Worm (Caenorhabditis elegans) whole organism, L4 larva: ENCODE data around the gene srj-7.

ENCODE experiments used
- ces-1 ChIP-seq: fragments of 150-350 bp; sonication (generic microtip); optimal IDR thresholded peaks from 4 replicates; lab custom pipeline; 2014; ENCODE audit warnings: missing biosample characterization, missing genetic modification reagents, missing genetic modification characterization
- lin-1 ChIP-seq: fragments of 200-800 bp; sonication (Bioruptor generic); IDR thresholded peaks from 2 replicates; pipeline ENCODE4 v1.3.6; 2022; ENCODE audit warnings: missing genetic modification reagents, missing genetic modification characterization, missing compliant biosample characterization
- nhr-6 ChIP-seq: fragments of 150-350 bp; optimal IDR thresholded peaks from 2 replicates; lab custom pipeline; 2014; ENCODE audit warnings: missing biosample characterization, missing genetic modification characterization
- snpc-1.2 ChIP-seq: fragments of 200-800 bp; sonication (Bioruptor generic); IDR thresholded peaks from 2 replicates; pipeline ENCODE4 v1.3.6; 2022; ENCODE audit warnings: missing genetic modification reagents, missing genetic modification characterization, missing compliant biosample characterization
- snpc-4 ChIP-seq: fragments of 150-350 bp; optimal IDR thresholded peaks from 2 replicates; lab custom pipeline; 2014; ENCODE audit warnings: missing biosample characterization, missing genetic modification characterization
- spr-1 ChIP-seq: sonication (generic microtip); optimal IDR thresholded peaks from 2 replicates; lab custom pipeline; 2016; ENCODE audit warnings: mild to moderate bottlenecking, missing genetic modification characterization, missing compliant biosample characterization

DNA sequence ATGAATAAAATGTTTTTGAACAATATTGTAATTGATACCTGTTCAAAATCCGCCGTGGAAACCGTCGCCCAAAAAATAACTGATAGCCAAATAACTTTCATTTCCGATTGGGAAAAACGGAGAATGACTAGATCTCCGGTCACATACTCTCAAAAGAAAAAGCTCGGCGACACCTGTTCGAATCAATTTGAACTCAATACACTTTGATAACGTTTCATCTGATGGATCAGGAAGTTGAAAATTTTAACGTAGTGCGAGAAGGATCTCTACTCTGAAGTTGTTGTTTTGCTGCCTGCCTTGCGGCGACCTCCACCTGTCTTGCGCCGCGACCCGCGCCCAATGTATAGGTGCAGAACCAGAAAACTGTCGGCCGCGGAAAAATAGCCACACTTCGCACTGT lies 28.4 kb downstream of the srj-7 start, which contains the start of gene T28A11.20:
- TF ChIP-seq snpc-1.2 (no peak), nhr-6 (no peak), ces-1 (GFP tag; lab: Kevin White, UChicago) (no peak), lin-1 (GFP tag; lab: Robert Waterston, UW) (no peak), snpc-4 (tag; lab: Kevin White, UChicago) (no peak), spr-1 (no peak)
